Fruit fly (Drosophila melanogaster): ENCODE data around the gene Cp15.

Gene Cp15

DNA sequence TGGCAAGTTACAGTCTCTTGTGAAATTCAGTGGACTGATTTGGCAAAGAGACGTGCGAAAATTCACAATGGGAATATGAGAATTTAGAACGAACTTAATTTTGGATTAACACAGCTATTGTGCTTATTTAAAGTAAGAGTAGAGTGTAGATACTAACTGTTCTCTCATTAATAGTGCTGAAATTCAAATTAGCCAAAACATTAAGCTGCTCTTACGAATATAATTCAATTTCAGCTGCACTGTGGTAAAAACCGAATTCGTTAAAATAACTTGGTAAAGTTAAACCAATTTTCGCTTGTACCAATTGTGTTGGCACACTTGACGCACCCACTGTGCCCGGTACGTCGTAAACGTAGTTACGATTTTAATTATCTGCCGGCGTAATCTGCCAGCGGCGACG, 39.6 kb downstream of the Cp15 start (continued):
- TF ChIP-seq aop (GFP tag; IDR thresholded peaks at IDR 0.05) (no peak), sd (tag; optimal IDR thresholded peaks at IDR 0.05) (no peak), D19B (GFP tag; optimal IDR thresholded peaks at IDR 0.05) (peak; percentile 11), Optix (GFP tag; IDR thresholded peaks at IDR 0.05) (no peak), slbo (GFP tag; IDR thresholded peaks at IDR 0.05) (peak; percentile 70), nmo (GFP tag; optimal IDR thresholded peaks at IDR 0.05) (peak; percentile 39), lmd (GFP tag; IDR thresholded peaks at IDR 0.05) (peak; percentile 70), CG18262 (tag; optimal IDR thresholded peaks at IDR 0.05) (peak; percentile 18), CG1603 (tag; optimal IDR thresholded peaks at IDR 0.05) (peak; percentile 15), CG10565 (GFP tag; optimal IDR thresholded peaks at IDR 0.05) (no peak), dati (GFP tag; IDR thresholded peaks at IDR 0.05) (no peak), CG3065 (GFP tag; optimal IDR thresholded peaks at IDR 0.05) (no peak), YL-1 (GFP tag; optimal IDR thresholded peaks at IDR 0.05) (no peak), ro (GFP tag; IDR thresholded peaks at IDR 0.05) (no peak), gem (tag; optimal IDR thresholded peaks at IDR 0.05) (peak; percentile 60), caup (GFP tag; optimal IDR thresholded peaks at IDR 0.05; ENCODE audit: severe bottlenecking) (peak; percentile 37), HLHmδ (GFP tag; optimal IDR thresholded peaks at IDR 0.05) (no peak), CG8924 (tag; optimal IDR thresholded peaks at IDR 0.05) (peak; percentile 25), gsb-n (tag; optimal IDR thresholded peaks at IDR 0.05) (no peak), Nf-YC (tag; optimal IDR thresholded peaks at IDR 0.05) (no peak), knrl (GFP tag; IDR thresholded peaks at IDR 0.05; ENCODE audit: partially characterized antibody) (no peak), CG11696 (GFP tag; IDR thresholded peaks at IDR 0.05) (no peak), lab (GFP tag; optimal IDR thresholded peaks at IDR 0.05) (peak; percentile 44), Rx (GFP tag; IDR thresholded peaks at IDR 0.05) (no peak), Chrac-16 (GFP tag; optimal IDR thresholded peaks at IDR 0.05) (peak; percentile 11), CG15601 (tag; optimal IDR thresholded peaks at IDR 0.05) (no peak), CG6683 (GFP tag; optimal IDR thresholded peaks at IDR 0.05) (no peak), CG11560 (tag; IDR thresholded peaks at IDR 0.05) (0 out of 3 replicates have a peak, but pooled peaks have one; percentile 30), repo (GFP tag; optimal IDR thresholded peaks at IDR 0.05) (no peak), CG3995 (GFP tag; optimal IDR thresholded peaks at IDR 0.05) (no peak), bigmax (GFP tag; optimal IDR thresholded peaks at IDR 0.05) (no peak), CG4730 (GFP tag; IDR thresholded peaks at IDR 0.05) (no peak), CG3281 (GFP tag; optimal IDR thresholded peaks at IDR 0.05) (peak; percentile 70), gt (GFP tag; IDR thresholded peaks at IDR 0.05) (no peak), PHDP (tag; optimal IDR thresholded peaks at IDR 0.05) (peak; percentile 59), CG33213 (GFP tag; optimal IDR thresholded peaks at IDR 0.05) (no peak), CG13296 (GFP tag; optimal IDR thresholded peaks at IDR 0.05) (peak; percentile 36), kay (GFP tag; optimal IDR thresholded peaks at IDR 0.05) (no peak), CG4328 (GFP tag; optimal IDR thresholded peaks at IDR 0.05) (no peak), phol (tag; optimal IDR thresholded peaks at IDR 0.05) (peak; percentile 12), esg (GFP tag; conservative IDR thresholded peaks at IDR 0.05) (peak; percentile 40; the same call in 1 of the 2 replicates), HmgZ (tag; optimal IDR thresholded peaks at IDR 0.05) (peak; percentile 56), tll (GFP tag; optimal IDR thresholded peaks at IDR 0.05) (no peak), Gsc (GFP tag; IDR thresholded peaks at IDR 0.05) (no peak), bbx (GFP tag; IDR thresholded peaks at IDR 0.05; ENCODE audit: partially characterized antibody) (no peak), CG12769 (tag; optimal IDR thresholded peaks at IDR 0.05) (peak; percentile 66), chinmo (GFP tag; IDR thresholded peaks at IDR 0.05; ENCODE audit: partially characterized antibody) (no peak), lov (optimal IDR thresholded peaks at IDR 0.05) (no peak), lov (GFP tag; IDR thresholded peaks at IDR 0.05) (no peak), gcm2 (GFP tag; optimal IDR thresholded peaks at IDR 0.05) (no peak), CG3847 (GFP tag; IDR thresholded peaks at IDR 0.05) (peak; percentile 59)

Measured in whole organism, embryonic.